Worm (Caenorhabditis elegans) whole organism, L4 larva: Measurements from ENCODE around the gene eif-3.L.
A peak's percentile ranks its signal among the peaks of the same experiment; 100 is the strongest.
"Not testable (repeated sequence)": the region's sequence is repeated elsewhere in the genome, so short reads cannot be mapped to it uniquely, and the experiment has no call there.

Experiments
- aha-1 ChIP-seq: fragments of 150-350 bp; peaks from one replicate; lab custom pipeline; 2014; ENCODE audit warnings: missing biosample characterization, missing genetic modification characterization
- ceh-20 ChIP-seq: fragments of 200-800 bp; sonication (Bioruptor generic); IDR thresholded peaks from 2 replicates; pipeline ENCODE4 v1.3.6; 2022; ENCODE audit warnings: missing genetic modification reagents, missing genetic modification characterization, missing compliant biosample characterization
- ceh-44 ChIP-seq: fragments of 200-800 bp; sonication (Bioruptor generic); IDR thresholded peaks from 2 replicates; pipeline ENCODE4 v1.3.6; 2022; ENCODE audit warnings: missing genetic modification reagents, missing genetic modification characterization, missing compliant biosample characterization
- ceh-82 ChIP-seq: sonication (generic microtip); optimal IDR thresholded peaks from 2 replicates; lab custom pipeline; 2017; ENCODE audit warnings: missing biosample characterization, missing genetic modification characterization
- ctbp-1 ChIP-seq: fragments of 200-800 bp; sonication (Bioruptor generic); IDR thresholded peaks from 2 replicates; pipeline ENCODE4 v1.3.6; 2022; ENCODE audit warnings: missing genetic modification reagents, missing genetic modification characterization, missing compliant biosample characterization
- daf-16 ChIP-seq, 3 experiments: sonication (generic microtip); optimal IDR thresholded peaks; 2 replicates each; lab custom pipeline; 2016 to 2017; ENCODE audit warnings: missing genetic modification characterization in 3 of 3, missing genetic modification reagents in 3 of 3, mild to moderate bottlenecking in 2 of 3, missing compliant biosample characterization in 2 of 3, missing biosample characterization in 1 of 3, moderate library complexity in 1 of 3
- dmd-6 ChIP-seq: fragments of 200-800 bp; sonication (Bioruptor generic); IDR thresholded peaks from 2 replicates; pipeline ENCODE4 v1.3.6; 2022; ENCODE audit warnings: missing genetic modification reagents, missing genetic modification characterization, missing compliant biosample characterization
- dmd-9 ChIP-seq: fragments of 200-800 bp; sonication (Bioruptor generic); IDR thresholded peaks from 2 replicates; pipeline ENCODE4 v1.3.6; 2022; ENCODE audit warnings: missing genetic modification reagents, missing genetic modification characterization, missing compliant biosample characterization
- dpl-1 ChIP-seq: fragments of 150-350 bp; optimal IDR thresholded peaks from 2 replicates; lab custom pipeline; 2014; ENCODE audit warnings: missing biosample characterization, missing genetic modification reagents, missing genetic modification characterization
- duxl-1 ChIP-seq: sonication (generic microtip); optimal IDR thresholded peaks from 2 replicates; lab custom pipeline; 2016; ENCODE audit warnings: mild to moderate bottlenecking, missing genetic modification characterization, moderate library complexity, missing compliant biosample characterization; ENCODE audit not compliant: poor library complexity
- dve-1 ChIP-seq: sonication (generic microtip); optimal IDR thresholded peaks from 2 replicates; lab custom pipeline; 2017; ENCODE audit warnings: antibody characterized with exemption, mild to moderate bottlenecking, missing genetic modification characterization, missing compliant biosample characterization; ENCODE audit not compliant: insufficient read depth
- fos-1 ChIP-seq: fragments of 150-350 bp; optimal IDR thresholded peaks from 2 replicates; lab custom pipeline; 2014; ENCODE audit warnings: missing biosample characterization, missing genetic modification characterization
- gei-8 ChIP-seq: fragments of 200-800 bp; sonication (Bioruptor generic); optimal IDR thresholded peaks from 2 replicates; lab custom pipeline; 2018; ENCODE audit warnings: mild to moderate bottlenecking, missing genetic modification characterization, missing compliant biosample characterization
- hlh-11 ChIP-seq: fragments of 200-800 bp; sonication (Bioruptor generic); optimal IDR thresholded peaks from 2 replicates; lab custom pipeline; 2018; ENCODE audit warnings: mild to moderate bottlenecking, missing genetic modification characterization, missing compliant biosample characterization
- jun-1 ChIP-seq: fragments of 150-350 bp; optimal IDR thresholded peaks from 2 replicates; lab custom pipeline; 2014; ENCODE audit warnings: missing biosample characterization, missing genetic modification reagents, missing genetic modification characterization
- lim-7 ChIP-seq: fragments of 200-800 bp; sonication (Bioruptor generic); IDR thresholded peaks from 2 replicates; pipeline ENCODE4 v1.3.6; 2022; ENCODE audit warnings: missing genetic modification characterization, missing compliant biosample characterization
- lin-15B ChIP-seq: fragments of 150-350 bp; sonication (generic microtip); optimal IDR thresholded peaks from 3 replicates; lab custom pipeline; 2014; ENCODE audit warnings: missing biosample characterization, missing genetic modification characterization
- lin-38 ChIP-seq: fragments of 200-800 bp; sonication (Bioruptor generic); IDR thresholded peaks from 2 replicates; pipeline ENCODE4 v1.3.6; 2022; ENCODE audit warnings: missing genetic modification reagents, missing genetic modification characterization, missing compliant biosample characterization
- lsy-2 ChIP-seq, 2 experiments: fragments of 150-350 bp in 1 of 2; sonication (generic microtip) in 1 of 2; optimal IDR thresholded peaks; 2 replicates each; lab custom pipeline; 2014 to 2017; ENCODE audit warnings: missing biosample characterization in 2 of 2, missing genetic modification characterization in 2 of 2
- mdl-1 ChIP-seq, 2 experiments: fragments of 150-350 bp in 1 of 2; sonication (generic microtip) in 1 of 2; optimal IDR thresholded peaks; 2 replicates each; lab custom pipeline; 2014 to 2017; ENCODE audit warnings: missing biosample characterization in 2 of 2, missing genetic modification characterization in 2 of 2
- nhr-111 ChIP-seq: fragments of 200-800 bp; sonication (Bioruptor generic); optimal IDR thresholded peaks from 2 replicates; lab custom pipeline; 2018; ENCODE audit warnings: mild to moderate bottlenecking, missing genetic modification characterization, missing compliant biosample characterization
- nhr-25 ChIP-seq: sonication (generic microtip); optimal IDR thresholded peaks from 2 replicates; lab custom pipeline; 2017; ENCODE audit warnings: missing genetic modification characterization, mild to moderate bottlenecking, missing compliant biosample characterization, antibody characterized with exemption, moderate library complexity, borderline replicate concordance; ENCODE audit not compliant: insufficient read depth
- nhr-42 ChIP-seq: fragments of 200-800 bp; sonication (Bioruptor generic); IDR thresholded peaks from 2 replicates; pipeline ENCODE4 v1.3.6; 2022; ENCODE audit warnings: missing genetic modification characterization, missing compliant biosample characterization
- nhr-6 ChIP-seq: fragments of 150-350 bp; optimal IDR thresholded peaks from 2 replicates; lab custom pipeline; 2014; ENCODE audit warnings: missing biosample characterization, missing genetic modification characterization
- nhr-76 ChIP-seq: fragments of 150-350 bp; optimal IDR thresholded peaks from 2 replicates; lab custom pipeline; 2014; ENCODE audit warnings: missing biosample characterization, missing genetic modification characterization
- nhr-77 ChIP-seq: fragments of 150-350 bp; optimal IDR thresholded peaks from 2 replicates; lab custom pipeline; 2014; ENCODE audit warnings: missing biosample characterization, missing genetic modification characterization
- pha-4 ChIP-seq, 2 experiments: fragments of 150-350 bp in 1 of 2; fragments of 200-800 bp in 1 of 2; sonication (Bioruptor generic) in 1 of 2; IDR thresholded peaks in 1 of 2; optimal IDR thresholded peaks in 1 of 2; 2 replicates each; pipeline versions ENCODE4 v1.3.6 to Lab custom; 2014 to 2022; ENCODE audit warnings: missing genetic modification characterization in 2 of 2, missing genetic modification reagents in 2 of 2, missing biosample characterization in 1 of 2, missing compliant biosample characterization in 1 of 2
- php-3 ChIP-seq: fragments of 200-800 bp; sonication (Bioruptor generic); IDR thresholded peaks from 2 replicates; pipeline ENCODE4 v1.3.6; 2022; ENCODE audit warnings: missing genetic modification reagents, missing genetic modification characterization, missing compliant biosample characterization
- set-16 ChIP-seq: fragments of 200-800 bp; sonication (Bioruptor generic); IDR thresholded peaks from 2 replicates; pipeline ENCODE4 v1.3.6; 2022; ENCODE audit warnings: missing genetic modification reagents, missing genetic modification characterization, missing compliant biosample characterization
- snpc-4 ChIP-seq: fragments of 150-350 bp; optimal IDR thresholded peaks from 2 replicates; lab custom pipeline; 2014; ENCODE audit warnings: missing biosample characterization, missing genetic modification characterization
- vab-7 ChIP-seq: fragments of 200-800 bp; sonication (Bioruptor generic); IDR thresholded peaks from 2 replicates; pipeline ENCODE4 v1.3.6; 2022; ENCODE audit warnings: missing genetic modification reagents, missing genetic modification characterization, missing compliant biosample characterization
- zfp-2 ChIP-seq: sonication (generic microtip); optimal IDR thresholded peaks from 2 replicates; lab custom pipeline; 2016; ENCODE audit warnings: mild to moderate bottlenecking, missing genetic modification characterization, missing compliant biosample characterization
- zfp-3 ChIP-seq: fragments of 200-800 bp; sonication (Bioruptor generic); conservative IDR thresholded peaks from 2 replicates; pipeline ENCODE4 v1.3.6; 2022; ENCODE audit warnings: missing genetic modification reagents, missing genetic modification characterization, missing compliant biosample characterization
- zip-11 ChIP-seq: fragments of 200-800 bp; sonication (Bioruptor generic); IDR thresholded peaks from 2 replicates; pipeline ENCODE4 v1.3.6; 2022; ENCODE audit warnings: missing genetic modification characterization, missing compliant biosample characterization
- zip-2 ChIP-seq: fragments of 150-350 bp; optimal IDR thresholded peaks from 2 replicates; lab custom pipeline; 2014; ENCODE audit warnings: missing biosample characterization, missing genetic modification characterization

Gene eif-3.L

ce11 chrII:5622383-5622939 is at the start of gene eif-3.L, which contains the start of gene npl-4.2:
Gene eif-3.L, minus strand, starts transcription at chrII:5622483.
Gene npl-4.2, plus strand, starts transcription at chrII:5622889.
- not testable (repeated sequence) for TF ChIP-seq zfp-3; nhr-25; zip-11 (GFP tag; lab: Robert Waterston, UW)

ce11 chrII:5669580-5669979 is 47.3 kb upstream of the eif-3.L start, which contains the start of gene C25H3.17:
Gene C25H3.17, minus strand, starts transcription at chrII:5669680.
- TF ChIP-seq daf-16 (GFP tag; optimal IDR thresholded peaks at IDR 0.05; lab: Kevin White, UChicago), result no peak
- no peak for TF ChIP-seq daf-16 (tag; optimal IDR thresholded peaks at IDR 0.05; lab: Kevin White, UChicago)
- no peak for TF ChIP-seq vab-7
- TF ChIP-seq set-16, result no peak
- no peak for TF ChIP-seq nhr-77
- TF ChIP-seq, all 104 proteins: peak for 0

ce11 chrII:5668830-5669229 is 46.5 kb upstream of the eif-3.L start, which contains the start of gene C25H3.7:
Gene C25H3.7, minus strand, starts transcription at chrII:5668930.
- no peak for TF ChIP-seq nhr-111 (GFP tag; lab: Kevin White, UChicago)
- TF ChIP-seq aha-1 (tag; lab: Kevin White, UChicago), result peak; percentile 50

ce11 chrII:5667540-5667939 is 45.3 kb upstream of the eif-3.L start:
- TF ChIP-seq aha-1 (tag; lab: Kevin White, UChicago) (no peak), ceh-20 (GFP tag; lab: Robert Waterston, UW) (no peak), ceh-44 (GFP tag; lab: Robert Waterston, UW) (no peak), gei-8 (GFP tag; lab: Kevin White, UChicago) (no peak), zfp-3 (no peak), jun-1 (tag; lab: Kevin White, UChicago) (no peak), lsy-2 (tag; optimal IDR thresholded peaks at IDR 0.05; lab: Kevin White, UChicago) (no peak), hlh-11 (tag; lab: Kevin White, UChicago) (no peak), zip-2 (tag; lab: Kevin White, UChicago) (no peak), dve-1 (no peak), dpl-1 (GFP tag; lab: Kevin White, UChicago) (no peak), snpc-4 (tag; lab: Kevin White, UChicago) (no peak), lin-15B (tag; lab: Kevin White, UChicago) (no peak), nhr-42 (GFP tag; lab: Robert Waterston, UW) (no peak), dmd-6 (GFP tag; lab: Robert Waterston, UW) (no peak), lin-38 (GFP tag; lab: Robert Waterston, UW) (no peak), lim-7 (GFP tag; lab: Robert Waterston, UW) (no peak), duxl-1 (tag; lab: Kevin White, UChicago) (no peak), daf-16 (GFP tag; optimal IDR thresholded peaks at IDR 0.05; lab: Kevin White, UChicago) (no peak), daf-16 (tag; optimal IDR thresholded peaks at IDR 0.05; lab: Kevin White, UChicago) (no peak), nhr-76 (no peak)

ce11 chrII:5665991-5666390 is 43.7 kb upstream of the eif-3.L start, which contains the start of gene C25H3.16:
Gene C25H3.16, plus strand, starts transcription at chrII:5666291.
- TF ChIP-seq mdl-1 (tag; optimal IDR thresholded peaks at IDR 0.05; lab: Kevin White, UChicago) (no peak), dmd-9 (GFP tag; lab: Robert Waterston, UW) (no peak)

ce11 chrII:5665029-5665428 is 42.7 kb upstream of the eif-3.L start, which contains the start of gene C25H3.15:
Gene C25H3.15, plus strand, starts transcription at chrII:5665329.
- no peak for TF ChIP-seq nhr-6 (tag; lab: Kevin White, UChicago)
- no peak for TF ChIP-seq ctbp-1 (GFP tag; lab: Robert Waterston, UW)
- no peak for TF ChIP-seq zfp-2 (tag; lab: Kevin White, UChicago)
- TF ChIP-seq dmd-9 (GFP tag; lab: Robert Waterston, UW), result no peak
- TF ChIP-seq fos-1 (tag; lab: Kevin White, UChicago), result no peak
- TF ChIP-seq php-3, result no peak
- no peak for TF ChIP-seq ceh-82
- no peak for TF ChIP-seq pha-4 (GFP tag; IDR thresholded peaks at IDR 0.05; lab: Robert Waterston, UW)
- no peak for TF ChIP-seq pha-4 (tag; optimal IDR thresholded peaks at IDR 0.05; lab: Kevin White, UChicago)
